Worm (Caenorhabditis elegans): Measurements from ENCODE around the gene mboa-6.
A peak's percentile ranks its signal among the peaks of the same experiment; 100 is the strongest.
"Not testable (repeated sequence)": the region's sequence is repeated elsewhere in the genome, so short reads cannot be mapped to it uniquely, and the experiment has no call there.

DNA sequence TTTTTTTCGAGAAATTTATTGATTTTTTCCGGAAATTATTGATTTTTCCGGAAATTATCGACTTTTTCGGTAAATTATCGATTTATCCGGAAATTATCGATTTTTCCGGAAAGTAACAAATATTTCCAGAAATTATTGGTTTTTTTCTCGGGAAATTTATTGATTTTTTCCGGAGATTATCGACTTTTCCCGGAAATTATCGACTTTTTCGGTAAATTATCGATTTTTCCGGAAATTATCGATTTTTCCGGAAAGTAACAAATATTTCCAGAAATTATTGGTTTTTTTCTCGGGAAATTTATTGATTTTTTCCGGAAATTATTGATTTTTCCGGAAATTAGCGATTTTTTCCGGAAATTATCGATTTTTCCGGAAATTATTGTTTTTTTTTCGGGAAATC, 3.8 kb upstream of the mboa-6 start:
- TF ChIP-seq flt-1 (GFP tag; IDR thresholded peaks at IDR 0.05); ref-1 (GFP tag; conservative IDR thresholded peaks at IDR 0.05); ztf-29 (GFP tag; IDR thresholded peaks at IDR 0.05); klf-2 (GFP tag; conservative IDR thresholded peaks at IDR 0.05); med-1 (GFP tag; optimal IDR thresholded peaks at IDR 0.05; ENCODE audit: insufficient read depth); tab-1 (GFP tag; IDR thresholded peaks at IDR 0.05); ztf-23 (GFP tag; IDR thresholded peaks at IDR 0.05): not testable (repeated sequence)
- peak; percentile 81 for TF ChIP-seq T22C8.4 (GFP tag; IDR thresholded peaks at IDR 0.05)

All from whole organism, midembryonic.